Worm (Caenorhabditis elegans): Measurements from ENCODE around the gene T15B12.2.

T15B12.2 gene

ce11 chrIII:5349250-5349649 is 47.6 kb upstream of the T15B12.2 start, which contains the start of gene thoc-5 (continued):
- TF ChIP-seq ceh-9 (tag; optimal IDR thresholded peaks at IDR 0.05) (no peak), ets-4 (tag; optimal IDR thresholded peaks at IDR 0.05) (peak; percentile 100), pros-1 (tag; optimal IDR thresholded peaks at IDR 0.05) (peak; percentile 26), lim-6 (tag; optimal IDR thresholded peaks at IDR 0.05) (peak; percentile 64), madf-2 (tag; optimal IDR thresholded peaks at IDR 0.05) (no peak), K09A11.1 (tag; optimal IDR thresholded peaks at IDR 0.05; ENCODE audit: insufficient read depth) (no peak), nhr-11 (tag; optimal IDR thresholded peaks at IDR 0.05) (no peak), F13H6.1 (tag; optimal IDR thresholded peaks at IDR 0.05) (peak; percentile 86), Y22D7AL.16 (tag; optimal IDR thresholded peaks at IDR 0.05) (no peak), rnt-1 (tag; optimal IDR thresholded peaks at IDR 0.05) (peak; percentile 74), ceh-45 (GFP tag; IDR thresholded peaks at IDR 0.05) (no peak), ceh-30 (tag; optimal IDR thresholded peaks at IDR 0.05) (no peak), ztf-16 (tag; optimal IDR thresholded peaks at IDR 0.05) (no peak), hlh-13 (GFP tag; optimal IDR thresholded peaks at IDR 0.05) (no peak), ceh-34 (tag; optimal IDR thresholded peaks at IDR 0.05) (peak; percentile 40), fax-1 (tag; optimal IDR thresholded peaks at IDR 0.05) (peak; percentile 70), ceh-2 (tag; optimal IDR thresholded peaks at IDR 0.05) (peak; percentile 97), K02D7.2 (tag; optimal IDR thresholded peaks at IDR 0.05) (no peak), nfya-1 (tag; optimal IDR thresholded peaks at IDR 0.05) (no peak), hlh-30 (tag; optimal IDR thresholded peaks at IDR 0.05; ENCODE audit: insufficient read depth) (no peak), pha-4 (tag; optimal IDR thresholded peaks at IDR 0.05) (no peak), dmd-4 (tag; optimal IDR thresholded peaks at IDR 0.05; ENCODE audit: borderline replicate concordance) (peak; percentile 14), pag-3 (tag; optimal IDR thresholded peaks at IDR 0.05; ENCODE audit: borderline replicate concordance) (no peak), sox-4 (tag; optimal IDR thresholded peaks at IDR 0.05) (no peak), ceh-48 (tag; optimal IDR thresholded peaks at IDR 0.05) (no peak), pax-1 (tag; optimal IDR thresholded peaks at IDR 0.05) (no peak), ref-2 (tag; optimal IDR thresholded peaks at IDR 0.05) (peak; percentile 75), unc-55 (GFP tag; optimal IDR thresholded peaks at IDR 0.05) (no peak)

ce11 chrIII:5346017-5346416 is 44.3 kb upstream of the T15B12.2 start, which contains the start of gene glrx-21:
glrx-21 (minus strand) TSS chrIII:5346117.
- TF ChIP-seq ceh-34 (tag; optimal IDR thresholded peaks at IDR 0.05) (no peak), sox-4 (tag; optimal IDR thresholded peaks at IDR 0.05) (no peak), ref-2 (tag; optimal IDR thresholded peaks at IDR 0.05) (no peak), nfya-1 (tag; optimal IDR thresholded peaks at IDR 0.05) (no peak), fkh-10 (GFP tag; optimal IDR thresholded peaks at IDR 0.05) (no peak), K02D7.2 (tag; optimal IDR thresholded peaks at IDR 0.05) (no peak), elt-4 (tag; optimal IDR thresholded peaks at IDR 0.05) (no peak), pha-4 (tag; optimal IDR thresholded peaks at IDR 0.05) (no peak), ceh-18 (tag; optimal IDR thresholded peaks at IDR 0.05) (no peak), sox-2 (GFP tag; IDR thresholded peaks at IDR 0.05) (no peak), pax-1 (tag; optimal IDR thresholded peaks at IDR 0.05) (no peak), odd-2 (tag; optimal IDR thresholded peaks at IDR 0.05) (no peak), C08G9.2 (tag; optimal IDR thresholded peaks at IDR 0.05) (no peak), hlh-30 (tag; optimal IDR thresholded peaks at IDR 0.05; ENCODE audit: insufficient read depth) (no peak)

ce11 chrIII:5344561-5344960 is 42.9 kb upstream of the T15B12.2 start:
- TF ChIP-seq sox-2 (GFP tag; IDR thresholded peaks at IDR 0.05) (no peak), sox-4 (tag; optimal IDR thresholded peaks at IDR 0.05) (no peak), Y22D7AL.16 (tag; optimal IDR thresholded peaks at IDR 0.05) (no peak), fax-1 (tag; optimal IDR thresholded peaks at IDR 0.05) (no peak)

ce11 chrIII:5343555-5343954 is 41.9 kb upstream of the T15B12.2 start:
- TF ChIP-seq ceh-19 (GFP tag; optimal IDR thresholded peaks at IDR 0.05), result no peak
- no peak for TF ChIP-seq ceh-48 (tag; optimal IDR thresholded peaks at IDR 0.05)
- TF ChIP-seq ceh-9 (tag; optimal IDR thresholded peaks at IDR 0.05), result no peak
